Worm (Caenorhabditis elegans): ENCODE measurements around the gene cwn-2.

cwn-2 gene

ce11 chrIV:10048268-10048667 is 19.3 kb upstream of the cwn-2 start:
- TF ChIP-seq egl-27 (tag; optimal IDR thresholded peaks at IDR 0.05) (no peak), fos-1 (tag; optimal IDR thresholded peaks at IDR 0.05) (no peak), skn-1 (tag; optimal IDR thresholded peaks at IDR 0.05) (no peak), pha-4 (tag; optimal IDR thresholded peaks at IDR 0.05) (no peak), ceh-28 (tag; optimal IDR thresholded peaks at IDR 0.05) (no peak), nhr-28 (tag; optimal IDR thresholded peaks at IDR 0.05) (no peak), nhr-77 (tag; optimal IDR thresholded peaks at IDR 0.05) (no peak), ceh-82 (tag; optimal IDR thresholded peaks at IDR 0.05) (no peak), nhr-76 (tag; optimal IDR thresholded peaks at IDR 0.05) (no peak), nhr-25 (tag; optimal IDR thresholded peaks at IDR 0.05) (no peak), eor-1 (tag; optimal IDR thresholded peaks at IDR 0.05) (no peak)

- TF ChIP-seq nhr-43 (tag; optimal IDR thresholded peaks at IDR 0.05; ENCODE audit: poor library complexity, severe bottlenecking): no peak
- no peak for TF ChIP-seq lin-15B (tag; optimal IDR thresholded peaks at IDR 0.05)
- TF ChIP-seq zag-1 (tag; optimal IDR thresholded peaks at IDR 0.05): no peak
- TF ChIP-seq ama-1 (optimal IDR thresholded peaks at IDR 0.05): no peak
- no peak for TF ChIP-seq elt-2 (tag; optimal IDR thresholded peaks at IDR 0.05)
- TF ChIP-seq fos-1 (tag; optimal IDR thresholded peaks at IDR 0.05): no peak
- TF ChIP-seq egl-27 (tag; optimal IDR thresholded peaks at IDR 0.05): no peak
- TF ChIP-seq unc-39 (tag; optimal IDR thresholded peaks at IDR 0.05): no peak
- TF ChIP-seq pha-4 (tag; optimal IDR thresholded peaks at IDR 0.05): no peak
- TF ChIP-seq fkh-10 (GFP tag; optimal IDR thresholded peaks at IDR 0.05): no peak
- TF ChIP-seq nhr-76 (tag; optimal IDR thresholded peaks at IDR 0.05): no peak
- TF ChIP-seq lsy-12 (tag; optimal IDR thresholded peaks at IDR 0.05): no peak
- no peak for TF ChIP-seq nhr-23 (tag; optimal IDR thresholded peaks at IDR 0.05)
- TF ChIP-seq aly-2 (tag; optimal IDR thresholded peaks at IDR 0.05): no peak
- no peak for TF ChIP-seq ceh-9 (tag; optimal IDR thresholded peaks at IDR 0.05)
- no peak for TF ChIP-seq unc-62 (GFP tag; optimal IDR thresholded peaks at IDR 0.05)
- no peak for TF ChIP-seq pqm-1 (tag; optimal IDR thresholded peaks at IDR 0.05)
- no peak for TF ChIP-seq ztf-4 (tag; optimal IDR thresholded peaks at IDR 0.05)
- TF ChIP-seq mdl-1 (tag; optimal IDR thresholded peaks at IDR 0.05): no peak
- TF ChIP-seq ceh-82 (tag; optimal IDR thresholded peaks at IDR 0.05): no peak
Measured at ce11 chrIV:10051088-10051487, 16.5 kb upstream of the cwn-2 start, which contains the start of gene T04B2.8. T04B2.8 (minus strand) TSS chrIV:10051188.

ce11 chrIV:10053550-10053949 is 14.1 kb upstream of the cwn-2 start, which contains the start of gene srv-12:
srv-12 (minus strand) TSS chrIV:10053650.
- no peak for TF ChIP-seq unc-39 (tag; optimal IDR thresholded peaks at IDR 0.05)
- no peak for TF ChIP-seq nhr-12 (tag; optimal IDR thresholded peaks at IDR 0.05)
- TF ChIP-seq ceh-16 (tag; optimal IDR thresholded peaks at IDR 0.05): no peak
- no peak for TF ChIP-seq tbx-2 (tag; optimal IDR thresholded peaks at IDR 0.05)
- no peak for TF ChIP-seq zag-1 (tag; optimal IDR thresholded peaks at IDR 0.05)
- no peak for TF ChIP-seq nhr-11 (tag; optimal IDR thresholded peaks at IDR 0.05)
- TF ChIP-seq mdl-1 (tag; optimal IDR thresholded peaks at IDR 0.05): no peak
- no peak for TF ChIP-seq fkh-10 (GFP tag; optimal IDR thresholded peaks at IDR 0.05)
- no peak for TF ChIP-seq elt-2 (tag; optimal IDR thresholded peaks at IDR 0.05)
- no peak for TF ChIP-seq mml-1 (tag; optimal IDR thresholded peaks at IDR 0.05)
- TF ChIP-seq nhr-25 (tag; optimal IDR thresholded peaks at IDR 0.05): no peak
- TF ChIP-seq nhr-237 (tag; optimal IDR thresholded peaks at IDR 0.05): no peak
- no peak for TF ChIP-seq lsy-12 (tag; optimal IDR thresholded peaks at IDR 0.05)
- TF ChIP-seq ztf-11 (tag; optimal IDR thresholded peaks at IDR 0.05): no peak
- TF ChIP-seq ztf-4 (tag; optimal IDR thresholded peaks at IDR 0.05): no peak

- no peak for TF ChIP-seq elt-2 (tag; optimal IDR thresholded peaks at IDR 0.05)
- no peak for TF ChIP-seq sea-2 (GFP tag; optimal IDR thresholded peaks at IDR 0.05)
- TF ChIP-seq elt-3 (tag; optimal IDR thresholded peaks at IDR 0.05): no peak
- no peak for TF ChIP-seq nhr-237 (tag; optimal IDR thresholded peaks at IDR 0.05)
- TF ChIP-seq nfya-1 (tag; optimal IDR thresholded peaks at IDR 0.05; ENCODE audit: insufficient read depth): no peak
- TF ChIP-seq nhr-12 (tag; optimal IDR thresholded peaks at IDR 0.05): no peak
- no peak for TF ChIP-seq zag-1 (tag; optimal IDR thresholded peaks at IDR 0.05)
- no peak for TF ChIP-seq ceh-9 (tag; optimal IDR thresholded peaks at IDR 0.05)
- no peak for TF ChIP-seq daf-12 (tag; optimal IDR thresholded peaks at IDR 0.05)
- no peak for TF ChIP-seq nhr-11 (tag; optimal IDR thresholded peaks at IDR 0.05)
- no peak for TF ChIP-seq lsy-12 (tag; optimal IDR thresholded peaks at IDR 0.05)
- TF ChIP-seq pha-4 (tag; optimal IDR thresholded peaks at IDR 0.05): no peak
- no peak for TF ChIP-seq nhr-76 (tag; optimal IDR thresholded peaks at IDR 0.05)
- TF ChIP-seq skn-1 (tag; optimal IDR thresholded peaks at IDR 0.05): no peak
Measured at ce11 chrIV:10056138-10056537, 11.5 kb upstream of the cwn-2 start, which contains the start of gene T04B2.7. T04B2.7 (minus strand) TSS chrIV:10056238.

All from whole organism, L3 larva.